Worm (Caenorhabditis elegans): Measurements from ENCODE around the gene mtl-1.

The mtl-1 gene

ce11 chrV:6676158-6676849, 15.4 kb downstream of the mtl-1 start, which contains the start of gene cest-34:
Gene cest-34 (plus strand): TSS chrV:6676799.
- no peak for TF ChIP-seq zip-5 (tag; optimal IDR thresholded peaks at IDR 0.05)
- TF ChIP-seq unc-55 (GFP tag; optimal IDR thresholded peaks at IDR 0.05) = no peak
- no peak for TF ChIP-seq fax-1 (tag; optimal IDR thresholded peaks at IDR 0.05)
- TF ChIP-seq dve-1 (tag; optimal IDR thresholded peaks at IDR 0.05) = no peak
- no peak for TF ChIP-seq elt-2 (tag; optimal IDR thresholded peaks at IDR 0.05)
- no peak for TF ChIP-seq ztf-16 (tag; optimal IDR thresholded peaks at IDR 0.05)
- no peak for TF ChIP-seq unc-42 (tag; optimal IDR thresholded peaks at IDR 0.05)
- no peak for TF ChIP-seq madf-2 (tag; optimal IDR thresholded peaks at IDR 0.05)
- TF ChIP-seq C38D4.7 (GFP tag; optimal IDR thresholded peaks at IDR 0.05) = no peak
- no peak for TF ChIP-seq hlh-13 (GFP tag; optimal IDR thresholded peaks at IDR 0.05)
- no peak for TF ChIP-seq sox-2 (GFP tag; IDR thresholded peaks at IDR 0.05)
- TF ChIP-seq syd-9 (tag; optimal IDR thresholded peaks at IDR 0.05) = no peak
- TF ChIP-seq lim-6 (tag; optimal IDR thresholded peaks at IDR 0.05) = no peak
- no peak for TF ChIP-seq K02D7.2 (tag; optimal IDR thresholded peaks at IDR 0.05)
- TF ChIP-seq ceh-6 (GFP tag; optimal IDR thresholded peaks at IDR 0.05) = no peak
- no peak for TF ChIP-seq ceh-19 (GFP tag; optimal IDR thresholded peaks at IDR 0.05)

ce11 chrV:6673967-6674366, 17.7 kb downstream of the mtl-1 start, which contains the start of gene cest-31:
Gene cest-31 (plus strand): TSS chrV:6674267.
- no peak for TF ChIP-seq K09A11.1 (tag; optimal IDR thresholded peaks at IDR 0.05; ENCODE audit: insufficient read depth)
- no peak for TF ChIP-seq fkh-10 (GFP tag; optimal IDR thresholded peaks at IDR 0.05)
- no peak for TF ChIP-seq ttx-3 (tag; optimal IDR thresholded peaks at IDR 0.05)
- TF ChIP-seq nhr-232 (tag; optimal IDR thresholded peaks at IDR 0.05) = no peak
- no peak for TF ChIP-seq T23F11.4 (GFP tag; optimal IDR thresholded peaks at IDR 0.05)
- TF ChIP-seq ahr-1 (tag; optimal IDR thresholded peaks at IDR 0.05) = no peak
- no peak for TF ChIP-seq hlh-30 (tag; optimal IDR thresholded peaks at IDR 0.05; ENCODE audit: insufficient read depth)
- TF ChIP-seq ztf-16 (tag; optimal IDR thresholded peaks at IDR 0.05) = no peak

DNA sequence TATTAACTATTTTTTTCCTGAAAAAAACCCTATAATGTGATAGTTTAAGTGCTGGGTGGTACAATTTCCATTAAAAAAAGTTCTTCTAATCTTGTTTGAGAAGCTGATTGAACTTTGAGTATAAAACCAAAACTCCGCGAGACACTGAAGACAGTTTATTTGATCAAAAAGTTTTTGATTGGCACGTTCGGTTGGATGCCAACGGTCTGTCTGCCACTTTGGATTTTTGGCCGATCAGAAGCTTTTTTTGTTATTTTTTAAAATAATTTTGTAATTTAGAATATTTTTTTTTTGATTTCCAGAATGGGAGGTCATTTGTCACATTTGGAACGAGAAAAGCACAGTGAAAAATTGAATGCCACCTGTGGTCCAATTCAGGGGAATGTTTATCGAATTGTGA, 22.1 kb downstream of the mtl-1 start, which contains the start of gene cest-28:
Gene cest-28, plus strand, starts transcription at position 301 of the 400 bp plus-strand sequence.
- TF ChIP-seq ets-4 (tag; optimal IDR thresholded peaks at IDR 0.05) (no peak), tbx-7 (tag; optimal IDR thresholded peaks at IDR 0.05) (no peak), elt-2 (tag; optimal IDR thresholded peaks at IDR 0.05) (no peak), ceh-22 (tag; optimal IDR thresholded peaks at IDR 0.05) (no peak), hlh-8 (tag; optimal IDR thresholded peaks at IDR 0.05) (no peak), nfya-1 (tag; optimal IDR thresholded peaks at IDR 0.05) (no peak), ttx-3 (tag; optimal IDR thresholded peaks at IDR 0.05) (no peak), Y22D7AL.16 (tag; optimal IDR thresholded peaks at IDR 0.05) (no peak), sox-4 (tag; optimal IDR thresholded peaks at IDR 0.05) (no peak), pha-4 (tag; optimal IDR thresholded peaks at IDR 0.05) (no peak), F13H6.1 (tag; optimal IDR thresholded peaks at IDR 0.05) (no peak), nhr-232 (tag; optimal IDR thresholded peaks at IDR 0.05) (no peak), sdc-2 (tag; optimal IDR thresholded peaks at IDR 0.05) (no peak), fax-1 (tag; optimal IDR thresholded peaks at IDR 0.05) (no peak), hlh-15 (tag; optimal IDR thresholded peaks at IDR 0.05) (no peak), elt-4 (tag; optimal IDR thresholded peaks at IDR 0.05) (no peak), pros-1 (tag; optimal IDR thresholded peaks at IDR 0.05) (no peak)

DNA sequence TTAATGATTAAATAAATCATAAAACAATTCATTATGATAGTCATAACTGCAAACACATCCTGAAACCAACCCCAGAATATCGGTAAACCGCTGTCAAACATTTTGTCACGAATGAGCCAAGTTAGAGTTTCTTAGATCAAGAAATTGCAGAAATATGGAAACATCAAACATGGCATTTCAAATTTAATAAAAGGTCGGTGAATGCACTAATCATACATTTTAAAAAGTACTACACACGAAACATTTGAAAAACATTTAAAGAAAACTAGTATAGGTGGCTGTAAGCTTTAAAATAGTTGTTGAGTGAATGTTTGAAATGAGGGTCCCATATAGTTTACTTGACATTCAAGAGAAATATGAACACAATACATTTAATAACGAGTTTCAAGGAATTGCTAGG, 22.9 kb downstream of the mtl-1 start, which contains the start of gene str-180:
Gene str-180, minus strand, starts transcription at position 101 of the 400 bp plus-strand sequence.
- TF ChIP-seq unc-55 (GFP tag; optimal IDR thresholded peaks at IDR 0.05) (no peak), hlh-6 (tag; optimal IDR thresholded peaks at IDR 0.05) (no peak), tbx-7 (tag; optimal IDR thresholded peaks at IDR 0.05) (no peak), odd-2 (tag; optimal IDR thresholded peaks at IDR 0.05) (no peak), pax-1 (tag; optimal IDR thresholded peaks at IDR 0.05) (no peak), unc-42 (tag; optimal IDR thresholded peaks at IDR 0.05) (no peak), nhr-232 (tag; optimal IDR thresholded peaks at IDR 0.05) (no peak), ceh-22 (tag; optimal IDR thresholded peaks at IDR 0.05) (no peak), ets-4 (tag; optimal IDR thresholded peaks at IDR 0.05) (no peak), zip-5 (tag; optimal IDR thresholded peaks at IDR 0.05) (no peak), mec-3 (tag; optimal IDR thresholded peaks at IDR 0.05; ENCODE audit: borderline replicate concordance) (no peak), ceh-30 (tag; optimal IDR thresholded peaks at IDR 0.05) (no peak), ceh-48 (tag; optimal IDR thresholded peaks at IDR 0.05) (no peak), pha-4 (tag; optimal IDR thresholded peaks at IDR 0.05) (no peak), C08G9.2 (tag; optimal IDR thresholded peaks at IDR 0.05) (no peak), hlh-30 (tag; optimal IDR thresholded peaks at IDR 0.05; ENCODE audit: insufficient read depth) (no peak), pros-1 (tag; optimal IDR thresholded peaks at IDR 0.05) (no peak), ceh-45 (GFP tag; IDR thresholded peaks at IDR 0.05) (no peak)
